Fruit fly (Drosophila melanogaster) whole organism, embryonic: ENCODE measurements around the gene RpL35.
A peak's percentile ranks its signal among the peaks of the same experiment; 100 is the strongest.

Experiments used
- Awh ChIP-seq: fragments of 200-800 bp; sonication (Bioruptor generic); IDR thresholded peaks from 2 replicates; pipeline ENCODE4, ENCODE4 v1.3.6; 2022; ENCODE audit warnings: missing biosample characterization, missing genetic modification characterization
- CG10431 ChIP-seq: fragments of 200-800 bp; sonication (Bioruptor generic); optimal IDR thresholded peaks from 3 replicates; lab custom pipeline; 2018; ENCODE audit warnings: missing biosample characterization, mild to moderate bottlenecking, missing genetic modification characterization
- CG11093 ChIP-seq: fragments of 200-800 bp; sonication (Bioruptor generic); IDR thresholded peaks from 3 replicates; pipeline ENCODE4 v1.3.6; 2022; ENCODE audit warnings: missing biosample characterization, missing genetic modification characterization
- CG12155 ChIP-seq: fragments of 200-800 bp; sonication (Bioruptor generic); optimal IDR thresholded peaks from 3 replicates; lab custom pipeline; 2016; ENCODE audit warnings: missing biosample characterization, missing genetic modification characterization
- CG12219 ChIP-seq: fragments of 200-800 bp; sonication (Bioruptor generic); optimal IDR thresholded peaks from 3 replicates; lab custom pipeline; 2018; ENCODE audit warnings: missing biosample characterization, mild to moderate bottlenecking, missing genetic modification characterization
- CG13894 ChIP-seq: fragments of 200-800 bp; sonication (Bioruptor generic); optimal IDR thresholded peaks from 3 replicates; lab custom pipeline; 2018; ENCODE audit warnings: missing biosample characterization, mild to moderate bottlenecking, missing genetic modification characterization, moderate library complexity
- CG14050 ChIP-seq: fragments of 200-800 bp; sonication (Bioruptor generic); IDR thresholded peaks from 3 replicates; pipeline ENCODE4 v1.3.6; 2022; ENCODE audit warnings: missing biosample characterization, missing genetic modification characterization
- CG16779 ChIP-seq: fragments of 200-800 bp; sonication (Bioruptor generic); IDR thresholded peaks from 2 replicates; pipeline ENCODE4 v1.3.6; 2022; ENCODE audit warnings: missing biosample characterization, missing genetic modification characterization
- CG17361 ChIP-seq: fragments of 200-800 bp; sonication (Bioruptor generic); IDR thresholded peaks from 3 replicates; pipeline ENCODE4 v1.3.6; 2022; ENCODE audit warnings: missing biosample characterization, missing genetic modification characterization
- CG2120 ChIP-seq: fragments of 200-800 bp; sonication (Bioruptor generic); optimal IDR thresholded peaks from 3 replicates; lab custom pipeline; 2016; ENCODE audit warnings: missing biosample characterization, missing genetic modification characterization
- CG2129 ChIP-seq: fragments of 200-800 bp; sonication (Bioruptor generic); IDR thresholded peaks from 2 replicates; pipeline ENCODE4 v1.3.6; 2022; ENCODE audit warnings: missing biosample characterization, missing genetic modification characterization; ENCODE audit not compliant: partially characterized antibody
- CG31365 ChIP-seq: fragments of 200-800 bp; sonication (Bioruptor generic); optimal IDR thresholded peaks from 2 replicates; lab custom pipeline; 2018; ENCODE audit warnings: missing biosample characterization, mild to moderate bottlenecking, missing genetic modification characterization
- CG31441 ChIP-seq: fragments of 200-800 bp; sonication (Bioruptor generic); IDR thresholded peaks from 2 replicates; pipeline ENCODE4 v1.3.6; 2022; ENCODE audit warnings: missing biosample characterization, missing genetic modification characterization
- CG32532 ChIP-seq: fragments of 200-800 bp; sonication (Bioruptor generic); IDR thresholded peaks from 2 replicates; pipeline ENCODE4 v1.3.6; 2022; ENCODE audit warnings: missing biosample characterization, missing genetic modification characterization
- CG6683 ChIP-seq: fragments of 200-800 bp; sonication (Bioruptor generic); optimal IDR thresholded peaks from 2 replicates; lab custom pipeline; 2017; ENCODE audit warnings: missing biosample characterization, mild to moderate bottlenecking, missing genetic modification characterization, missing genetic modification reagents
- CG8089 ChIP-seq: fragments of 200-800 bp; sonication (Bioruptor generic); optimal IDR thresholded peaks from 3 replicates; lab custom pipeline; 2016; ENCODE audit warnings: missing biosample characterization, missing genetic modification characterization
- CG9609 ChIP-seq: fragments of 200-800 bp; sonication (Bioruptor generic); optimal IDR thresholded peaks from 3 replicates; lab custom pipeline; 2016; ENCODE audit warnings: missing biosample characterization, missing genetic modification characterization
- CG9727 ChIP-seq: fragments of 200-800 bp; sonication (Bioruptor generic); optimal IDR thresholded peaks from 3 replicates; lab custom pipeline; 2017; ENCODE audit warnings: missing biosample characterization, mild to moderate bottlenecking, missing genetic modification characterization
- CG9817 ChIP-seq: fragments of 200-800 bp; sonication (Bioruptor generic); optimal IDR thresholded peaks from 2 replicates; lab custom pipeline; 2018; ENCODE audit warnings: missing biosample characterization, mild to moderate bottlenecking, missing genetic modification characterization, moderate library complexity
- Dek ChIP-seq: fragments of 200-800 bp; sonication (Bioruptor generic); optimal IDR thresholded peaks from 3 replicates; lab custom pipeline; 2019; ENCODE audit warnings: missing biosample characterization, mild to moderate bottlenecking, missing genetic modification characterization, moderate library complexity
- Dip3 ChIP-seq: fragments of 200-800 bp; sonication (Bioruptor generic); optimal IDR thresholded peaks from 3 replicates; lab custom pipeline; 2016; ENCODE audit warnings: missing biosample characterization, missing genetic modification characterization
- Dll ChIP-seq: fragments of 200-800 bp; sonication (Bioruptor generic); IDR thresholded peaks from 4 replicates; pipeline ENCODE4 v1.3.6; 2022; ENCODE audit warnings: missing biosample characterization, missing genetic modification characterization; ENCODE audit not compliant: partially characterized antibody
- E2f2 ChIP-seq: fragments of 200-800 bp; sonication (Bioruptor generic); IDR thresholded peaks from 2 replicates; pipeline ENCODE4 v1.3.6; 2022; ENCODE audit warnings: missing biosample characterization, missing genetic modification characterization
- HLH3B ChIP-seq: fragments of 200-800 bp; sonication (Bioruptor generic); IDR thresholded peaks from 2 replicates; pipeline ENCODE4 v1.3.6; 2022; ENCODE audit warnings: missing biosample characterization, missing genetic modification characterization
- HLHmδ ChIP-seq: fragments of 200-800 bp; sonication (Bioruptor generic); optimal IDR thresholded peaks from 2 replicates; lab custom pipeline; 2018; ENCODE audit warnings: missing biosample characterization, mild to moderate bottlenecking, missing genetic modification characterization, moderate library complexity
- HmgZ ChIP-seq: fragments of 200-800 bp; sonication (Bioruptor generic); optimal IDR thresholded peaks from 2 replicates; lab custom pipeline; 2018; ENCODE audit warnings: missing biosample characterization, mild to moderate bottlenecking, missing genetic modification characterization
- Mrtf ChIP-seq: fragments of 200-800 bp; sonication (Bioruptor generic); IDR thresholded peaks from 3 replicates; pipeline ENCODE4 v1.3.6; 2022; ENCODE audit warnings: missing biosample characterization, missing genetic modification characterization
- Neu2 ChIP-seq: fragments of 200-800 bp; sonication (Bioruptor generic); optimal IDR thresholded peaks from 3 replicates; lab custom pipeline; 2016; ENCODE audit warnings: missing biosample characterization, missing genetic modification characterization, borderline replicate concordance
- Sox100B ChIP-seq: fragments of 200-800 bp; sonication (Bioruptor generic); optimal IDR thresholded peaks from 3 replicates; lab custom pipeline; 2018; ENCODE audit warnings: missing biosample characterization, mild to moderate bottlenecking, missing genetic modification characterization
- Sry-δ ChIP-seq: fragments of 200-800 bp; sonication (Bioruptor generic); optimal IDR thresholded peaks from 2 replicates; lab custom pipeline; 2016; ENCODE audit warnings: missing biosample characterization, missing genetic modification characterization
- Ssrp ChIP-seq: fragments of 200-800 bp; sonication (Bioruptor generic); optimal IDR thresholded peaks from 2 replicates; lab custom pipeline; 2018; ENCODE audit warnings: missing biosample characterization, mild to moderate bottlenecking, missing genetic modification characterization, moderate library complexity
- abd-A ChIP-seq: fragments of 200-800 bp; sonication (Bioruptor generic); optimal IDR thresholded peaks from 3 replicates; lab custom pipeline; 2019; ENCODE audit warnings: missing biosample characterization, mild to moderate bottlenecking, missing genetic modification characterization, moderate library complexity
- ato ChIP-seq: fragments of 200-800 bp; sonication (Bioruptor generic); IDR thresholded peaks from 2 replicates; pipeline ENCODE4 v1.3.6; 2022; ENCODE audit warnings: missing biosample characterization, missing genetic modification characterization; ENCODE audit not compliant: partially characterized antibody
- br ChIP-seq: fragments of >200 bp; optimal IDR thresholded peaks from 2 replicates; lab custom pipeline; 2017
- caup ChIP-seq: fragments of 200-800 bp; sonication (Bioruptor generic); optimal IDR thresholded peaks from 3 replicates; lab custom pipeline; 2017; ENCODE audit warnings: missing biosample characterization, mild to moderate bottlenecking, missing genetic modification characterization, moderate library complexity; ENCODE audit not compliant: severe bottlenecking
- da ChIP-seq: fragments of 200-800 bp; sonication (Bioruptor generic); optimal IDR thresholded peaks from 2 replicates; lab custom pipeline; 2016; ENCODE audit warnings: missing biosample characterization, missing genetic modification characterization
- disco-r ChIP-seq: fragments of 200-800 bp; sonication (Bioruptor generic); optimal IDR thresholded peaks from 2 replicates; lab custom pipeline; 2016; ENCODE audit warnings: missing biosample characterization, missing genetic modification characterization
- eve ChIP-seq, 2 experiments: fragments of >200 bp; optimal IDR thresholded peaks; 2 replicates each; lab custom pipeline; 2017; ENCODE audit warnings: missing biosample characterization in 2 of 2, missing genetic modification characterization in 2 of 2
- gce ChIP-seq: fragments of 200-800 bp; sonication (Bioruptor generic); IDR thresholded peaks from 3 replicates; pipeline ENCODE4 v1.3.6; 2022; ENCODE audit warnings: missing biosample characterization, missing genetic modification characterization
- gfzf ChIP-seq: fragments of 200-800 bp; sonication (Bioruptor generic); optimal IDR thresholded peaks from 2 replicates; lab custom pipeline; 2016; ENCODE audit warnings: missing biosample characterization, mild to moderate bottlenecking, missing genetic modification characterization, moderate library complexity
- her ChIP-seq: fragments of 200-800 bp; sonication (Bioruptor generic); optimal IDR thresholded peaks from 2 replicates; lab custom pipeline; 2016; ENCODE audit warnings: missing biosample characterization, missing genetic modification characterization
- hth ChIP-seq: fragments of >200 bp; optimal IDR thresholded peaks from 2 replicates; lab custom pipeline; 2017; ENCODE audit warnings: inconsistent platforms
- lola ChIP-seq, 3 experiments: fragments of >200 bp in 2 of 3; fragments of 200-800 bp in 1 of 3; sonication (Bioruptor generic) in 1 of 3; optimal IDR thresholded peaks; 2 replicates each; lab custom pipeline; 2017 to 2019; ENCODE audit warnings: missing biosample characterization in 3 of 3, missing genetic modification characterization in 3 of 3, mild to moderate bottlenecking in 1 of 3, moderate library complexity in 1 of 3
- p53 ChIP-seq: fragments of 200-800 bp; sonication (Bioruptor generic); optimal IDR thresholded peaks from 2 replicates; lab custom pipeline; 2016; ENCODE audit warnings: missing biosample characterization, missing genetic modification characterization
- pan ChIP-seq, 4 experiments: fragments of >200 bp in 3 of 4; fragments of 200-800 bp in 1 of 4; sonication (Bioruptor generic) in 1 of 4; optimal IDR thresholded peaks in 3 of 4; IDR thresholded peaks in 1 of 4; 2 replicates each; pipeline versions ENCODE4 v1.3.6 to Lab custom; 2017 to 2022; ENCODE audit warnings: missing biosample characterization in 2 of 4, missing genetic modification characterization in 2 of 4, mixed read lengths in 1 of 4
- repo ChIP-seq: fragments of 200-800 bp; sonication (Bioruptor generic); optimal IDR thresholded peaks from 2 replicates; lab custom pipeline; 2016; ENCODE audit warnings: missing biosample characterization, missing genetic modification characterization
- sens-2 ChIP-seq: fragments of 200-800 bp; sonication (Bioruptor generic); IDR thresholded peaks from 2 replicates; pipeline ENCODE4 v1.3.6; 2022; ENCODE audit warnings: missing biosample characterization, missing genetic modification characterization
- shn ChIP-seq: fragments of 200-800 bp; sonication (Bioruptor generic); optimal IDR thresholded peaks from 3 replicates; lab custom pipeline; 2016; ENCODE audit warnings: missing biosample characterization, missing genetic modification characterization
- sna ChIP-seq: fragments of 200-800 bp; sonication (Bioruptor generic); IDR thresholded peaks from 2 replicates; pipeline ENCODE4 v1.3.6; 2022; ENCODE audit warnings: missing biosample characterization, missing genetic modification characterization; ENCODE audit not compliant: partially characterized antibody
- z ChIP-seq: fragments of 200-800 bp; sonication (Bioruptor generic); IDR thresholded peaks from 3 replicates; pipeline ENCODE4 v1.3.6; 2022; ENCODE audit warnings: missing biosample characterization, missing genetic modification characterization
- zen ChIP-seq: fragments of 200-800 bp; sonication (Bioruptor generic); optimal IDR thresholded peaks from 3 replicates; lab custom pipeline; 2018; ENCODE audit warnings: missing biosample characterization, mild to moderate bottlenecking, missing genetic modification characterization, moderate library complexity

Gene RpL35

DNA sequence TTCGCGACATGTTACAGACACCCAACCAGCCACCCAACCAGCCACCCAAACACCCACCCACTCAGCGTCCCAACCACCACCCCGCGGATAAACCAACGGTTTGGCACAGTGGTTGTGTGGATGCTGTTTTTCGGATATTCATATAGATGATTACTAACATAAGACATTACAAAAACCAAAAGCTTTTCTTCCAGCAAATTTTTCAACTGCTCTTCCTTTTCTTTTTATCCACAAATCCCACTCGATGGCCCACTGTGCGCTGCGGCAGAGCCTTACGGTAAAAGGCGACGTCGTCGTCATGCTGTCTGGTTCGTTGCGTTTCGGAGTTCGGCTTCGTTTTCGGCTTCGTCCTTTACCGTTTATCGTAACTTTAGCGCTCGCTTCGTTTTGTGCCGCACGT, 33.6 kb upstream of the RpL35 start (continued):
- TF ChIP-seq repo (GFP tag; lab: Kevin White, UChicago) = peak; percentile 50
- no peak for TF ChIP-seq br (lab: Kevin White, UChicago)
- no peak for TF ChIP-seq CG16779 (GFP tag; lab: Robert Waterston, UW)
- TF ChIP-seq Sox100B (GFP tag; lab: Kevin White, UChicago) = no peak
- peak; percentile 20; the same call in 1 of the 2 replicates for TF ChIP-seq E2f2 (GFP tag; lab: Robert Waterston, UW)
- TF ChIP-seq Dek (tag; lab: Kevin White, UChicago) = peak; percentile 51
- TF ChIP-seq CG9727 (GFP tag; lab: Kevin White, UChicago) = peak; percentile 42
- no peak for TF ChIP-seq sens-2
- TF ChIP-seq Ssrp (tag; lab: Kevin White, UChicago) = peak; percentile 44
- TF ChIP-seq gfzf = no peak
- TF ChIP-seq eve (GFP tag; optimal IDR thresholded peaks at IDR 0.05; lab: Kevin White, UChicago) = no peak
- TF ChIP-seq caup (GFP tag; lab: Kevin White, UChicago) = peak; percentile 70
- peak; percentile 67 for TF ChIP-seq Awh
- TF ChIP-seq CG8089 (GFP tag; lab: Kevin White, UChicago) = peak; percentile 15
- TF ChIP-seq Mrtf (GFP tag; lab: Robert Waterston, UW) = peak; percentile 69
- TF ChIP-seq sna (GFP tag; lab: Robert Waterston, UW) = no peak
- peak; percentile 9 for TF ChIP-seq CG12219 (GFP tag; lab: Kevin White, UChicago)
- TF ChIP-seq ato = no peak
- TF ChIP-seq CG2120 (GFP tag; lab: Kevin White, UChicago) = peak; percentile 68
- no peak for TF ChIP-seq gce (GFP tag; lab: Robert Waterston, UW)
- peak; percentile 43 for TF ChIP-seq CG9817 (tag; lab: Kevin White, UChicago)
- TF ChIP-seq CG11093 (GFP tag; lab: Robert Waterston, UW) = no peak; the same call in 2 of the 3 replicates
- TF ChIP-seq CG31365 (tag; lab: Kevin White, UChicago) = peak; percentile 8
- TF ChIP-seq CG6683 (GFP tag; lab: Kevin White, UChicago) = peak; percentile 32
- TF ChIP-seq CG10431 (GFP tag; lab: Kevin White, UChicago) = no peak
- no peak for TF ChIP-seq pan (optimal IDR thresholded peaks at IDR 0.05; lab: Kevin White, UChicago)
- TF ChIP-seq pan (GFP tag; optimal IDR thresholded peaks at IDR 0.05 in 1 of 2, IDR thresholded peaks at IDR 0.05 in 1 of 2) = peak in 1 of 2 experiments; percentile 69
- TF ChIP-seq Sry-δ (GFP tag; lab: Kevin White, UChicago) = no peak
- TF ChIP-seq CG31441 = no peak
- TF ChIP-seq Neu2 (GFP tag; lab: Kevin White, UChicago) = no peak
- peak; percentile 49 for TF ChIP-seq abd-A (tag; lab: Kevin White, UChicago)
- peak; percentile 78 for TF ChIP-seq HLH3B (GFP tag; lab: Robert Waterston, UW)
- peak; percentile 44 for TF ChIP-seq Dip3 (GFP tag; lab: Kevin White, UChicago)
- no peak for TF ChIP-seq hth (lab: Kevin White, UChicago)
- TF ChIP-seq z = no peak
- peak; percentile 3 for TF ChIP-seq da (GFP tag; lab: Kevin White, UChicago)
- peak; percentile 13 for TF ChIP-seq shn (GFP tag; lab: Kevin White, UChicago)
- TF ChIP-seq CG2129 (GFP tag; lab: Robert Waterston, UW) = no peak
- no peak for TF ChIP-seq Dll
- TF ChIP-seq HmgZ (tag; lab: Kevin White, UChicago) = peak; percentile 36
- TF ChIP-seq CG32532 = peak; percentile 75
- TF ChIP-seq p53 (GFP tag; lab: Kevin White, UChicago) = no peak
- TF ChIP-seq CG12155 (GFP tag; lab: Kevin White, UChicago) = peak; percentile 31
- no peak for TF ChIP-seq zen (tag; lab: Kevin White, UChicago)
- no peak for TF ChIP-seq disco-r (GFP tag; lab: Kevin White, UChicago)
- TF ChIP-seq CG14050 (GFP tag; lab: Robert Waterston, UW) = peak; percentile 57; the same call in 2 of the 3 replicates
- TF ChIP-seq CG17361 = peak; percentile 40; the same call in 1 of the 3 replicates
- peak; percentile 81 for TF ChIP-seq CG13894
- peak; percentile 52 for TF ChIP-seq CG9609 (GFP tag; lab: Kevin White, UChicago)
- TF ChIP-seq HLHmδ (GFP tag; lab: Kevin White, UChicago) = no peak
- TF ChIP-seq lola (GFP tag; optimal IDR thresholded peaks at IDR 0.05; lab: Kevin White, UChicago) = peak in 1 of 3 experiments; percentile 18
- TF ChIP-seq her = peak; percentile 48
